Fruit fly (Drosophila melanogaster): Measurements from ENCODE around the gene CG17375.
A peak's percentile ranks its signal among the peaks of the same experiment; 100 is the strongest.

The CG17375 gene

DNA sequence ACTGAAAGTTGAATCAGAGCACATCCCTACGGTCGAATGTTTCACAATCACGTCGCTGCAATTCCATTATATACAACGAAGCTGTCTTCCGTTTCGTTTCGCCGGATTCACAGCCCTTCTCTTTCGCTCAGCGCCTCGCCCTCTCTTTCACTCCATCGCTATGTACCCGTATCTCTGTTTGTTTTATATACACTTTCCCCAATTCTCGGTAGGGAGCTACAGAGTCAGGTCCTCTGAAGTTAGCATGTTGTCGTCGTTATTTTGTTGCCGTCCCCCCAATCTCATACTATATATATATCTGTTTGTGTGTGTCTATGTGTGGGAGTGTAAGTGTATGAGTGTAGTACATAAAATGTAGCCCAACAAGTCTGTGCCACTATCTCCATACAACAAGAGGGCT lies 30.5 kb upstream of the CG17375 start:
- TF ChIP-seq tj (GFP tag; optimal IDR thresholded peaks at IDR 0.05) (no peak), toe (GFP tag; optimal IDR thresholded peaks at IDR 0.05) (no peak), cnc (optimal IDR thresholded peaks at IDR 0.05) (no peak), cic (GFP tag; optimal IDR thresholded peaks at IDR 0.05) (no peak), bab1 (GFP tag; optimal IDR thresholded peaks at IDR 0.05) (no peak), Crg-1 (GFP tag; optimal IDR thresholded peaks at IDR 0.05) (no peak)

DNA sequence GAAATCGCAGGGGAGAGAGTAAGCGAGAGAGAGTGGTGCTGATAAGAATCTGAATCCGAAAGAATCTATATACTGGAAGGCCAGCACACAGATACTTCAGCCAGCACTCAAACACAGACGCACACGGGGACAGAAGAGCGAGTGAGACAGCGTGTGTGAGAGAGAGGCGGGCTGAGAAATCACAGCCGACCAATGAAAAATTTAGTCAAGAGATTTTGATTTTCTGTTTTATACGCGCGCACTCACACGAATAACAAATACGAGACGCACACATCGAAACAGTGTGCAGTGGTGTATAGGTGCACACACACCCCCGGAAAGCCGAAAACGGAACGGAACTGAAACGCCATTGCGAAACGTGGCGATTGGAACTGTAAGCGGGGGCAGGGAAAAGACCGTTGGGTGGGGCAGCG lies 28.1 kb upstream of the CG17375 start:
- peak; percentile 21 for TF ChIP-seq pad (GFP tag; optimal IDR thresholded peaks at IDR 0.05)
- TF ChIP-seq CG1620 (GFP tag; optimal IDR thresholded peaks at IDR 0.05) = no peak

dm6 chr2L:6830264-6830729 lies 24.7 kb upstream of the CG17375 start:
- no peak for TF ChIP-seq Hr96 (GFP tag; optimal IDR thresholded peaks at IDR 0.05)
- TF ChIP-seq tj (GFP tag; optimal IDR thresholded peaks at IDR 0.05) = no peak
- TF ChIP-seq CG7045 (GFP tag; optimal IDR thresholded peaks at IDR 0.05) = no peak
- TF ChIP-seq ovo (GFP tag; optimal IDR thresholded peaks at IDR 0.05) = no peak
- no peak for TF ChIP-seq cnc (optimal IDR thresholded peaks at IDR 0.05)
- TF ChIP-seq CG12768 (GFP tag; optimal IDR thresholded peaks at IDR 0.05) = no peak
- no peak for TF ChIP-seq CG5204 (GFP tag; optimal IDR thresholded peaks at IDR 0.05)

- no peak for TF ChIP-seq CG7045 (GFP tag; optimal IDR thresholded peaks at IDR 0.05)
- no peak for TF ChIP-seq CG12768 (GFP tag; optimal IDR thresholded peaks at IDR 0.05)
- no peak for TF ChIP-seq cnc (optimal IDR thresholded peaks at IDR 0.05)
- no peak for TF ChIP-seq cic (GFP tag; optimal IDR thresholded peaks at IDR 0.05)
These were observed 22.0 kb upstream of the CG17375 start for dm6 chr2L:6827558-6828122.

DNA sequence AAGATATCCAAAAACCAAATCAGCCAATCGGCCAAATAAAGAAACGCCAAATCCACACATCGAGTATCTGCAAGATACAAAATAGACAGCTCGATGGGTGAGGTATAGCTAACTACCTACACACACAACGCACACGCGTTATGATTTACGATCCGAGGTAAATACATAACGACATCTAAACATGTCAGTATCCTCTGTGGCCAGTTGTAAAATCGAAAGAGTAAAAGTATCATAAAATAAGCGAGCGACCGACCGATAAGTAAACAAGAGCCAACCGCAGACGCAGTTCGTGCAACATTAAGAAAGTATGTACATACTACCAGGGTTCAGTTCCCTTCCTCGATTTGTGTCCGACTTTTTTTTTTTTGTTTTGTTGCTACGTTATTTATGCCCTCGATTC lies 20.7 kb upstream of the CG17375 start:
- no peak for TF ChIP-seq Clk (GFP tag; optimal IDR thresholded peaks at IDR 0.05)
- no peak for TF ChIP-seq CG14711 (tag; optimal IDR thresholded peaks at IDR 0.05)
- no peak for TF ChIP-seq toe (GFP tag; optimal IDR thresholded peaks at IDR 0.05)
- no peak for TF ChIP-seq cnc (optimal IDR thresholded peaks at IDR 0.05)
- TF ChIP-seq CG1620 (GFP tag; optimal IDR thresholded peaks at IDR 0.05) = no peak
- no peak for TF ChIP-seq Crg-1 (GFP tag; optimal IDR thresholded peaks at IDR 0.05)

DNA sequence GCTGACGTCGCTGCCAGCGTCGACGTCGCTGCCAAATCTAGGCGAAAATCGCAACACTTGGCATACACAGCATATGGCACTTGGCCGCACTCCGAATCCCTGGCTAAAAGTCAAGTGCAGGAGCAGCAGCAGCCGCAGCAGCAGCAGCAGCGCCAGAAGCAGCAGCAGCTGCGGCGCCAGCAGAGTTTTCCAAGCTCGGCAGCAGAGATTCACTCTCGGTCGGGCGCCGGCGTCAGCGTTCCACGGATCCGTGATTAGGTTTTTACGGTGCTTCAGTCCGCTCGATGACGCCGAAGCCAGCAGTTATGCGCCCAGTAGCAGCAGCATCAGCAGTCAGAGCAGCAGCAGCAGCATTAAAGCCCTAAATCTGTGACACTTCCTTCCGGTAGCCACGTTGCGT lies 16.5 kb upstream of the CG17375 start:
- TF ChIP-seq CG12768 (GFP tag; optimal IDR thresholded peaks at IDR 0.05) = no peak
- no peak for TF ChIP-seq toe (GFP tag; optimal IDR thresholded peaks at IDR 0.05)
- no peak for TF ChIP-seq Crg-1 (GFP tag; optimal IDR thresholded peaks at IDR 0.05)
- TF ChIP-seq Mnt (GFP tag; optimal IDR thresholded peaks at IDR 0.05) = no peak
- TF ChIP-seq CG7045 (GFP tag; optimal IDR thresholded peaks at IDR 0.05) = no peak
- no peak for TF ChIP-seq cic (GFP tag; optimal IDR thresholded peaks at IDR 0.05)
- no peak for TF ChIP-seq CG33017 (tag; optimal IDR thresholded peaks at IDR 0.05)
- no peak for TF ChIP-seq kay (GFP tag; ENCODE audit: borderline replicate concordance)
- no peak for TF ChIP-seq cnc (optimal IDR thresholded peaks at IDR 0.05)
- no peak for TF ChIP-seq CG14711 (tag; optimal IDR thresholded peaks at IDR 0.05)
- TF ChIP-seq CG11617 (GFP tag; optimal IDR thresholded peaks at IDR 0.05) = no peak
- TF ChIP-seq ovo (GFP tag; optimal IDR thresholded peaks at IDR 0.05) = no peak
- TF ChIP-seq Hr96 (GFP tag; optimal IDR thresholded peaks at IDR 0.05) = no peak

dm6 chr2L:6821631-6822030 lies 16.0 kb upstream of the CG17375 start, which contains the start of gene sens-2:
Gene sens-2, plus strand, starts transcription at chr2L:6821934.
- TF ChIP-seq CG7101 (tag; optimal IDR thresholded peaks at IDR 0.05) (no peak), CG12768 (GFP tag; optimal IDR thresholded peaks at IDR 0.05) (no peak), kay (GFP tag; ENCODE audit: borderline replicate concordance) (no peak), cic (GFP tag; optimal IDR thresholded peaks at IDR 0.05) (no peak), toe (GFP tag; optimal IDR thresholded peaks at IDR 0.05) (no peak), CG14711 (tag; optimal IDR thresholded peaks at IDR 0.05) (no peak), Mnt (GFP tag; optimal IDR thresholded peaks at IDR 0.05) (no peak), pad (GFP tag; optimal IDR thresholded peaks at IDR 0.05) (no peak), CG5204 (GFP tag; optimal IDR thresholded peaks at IDR 0.05) (no peak)

DNA sequence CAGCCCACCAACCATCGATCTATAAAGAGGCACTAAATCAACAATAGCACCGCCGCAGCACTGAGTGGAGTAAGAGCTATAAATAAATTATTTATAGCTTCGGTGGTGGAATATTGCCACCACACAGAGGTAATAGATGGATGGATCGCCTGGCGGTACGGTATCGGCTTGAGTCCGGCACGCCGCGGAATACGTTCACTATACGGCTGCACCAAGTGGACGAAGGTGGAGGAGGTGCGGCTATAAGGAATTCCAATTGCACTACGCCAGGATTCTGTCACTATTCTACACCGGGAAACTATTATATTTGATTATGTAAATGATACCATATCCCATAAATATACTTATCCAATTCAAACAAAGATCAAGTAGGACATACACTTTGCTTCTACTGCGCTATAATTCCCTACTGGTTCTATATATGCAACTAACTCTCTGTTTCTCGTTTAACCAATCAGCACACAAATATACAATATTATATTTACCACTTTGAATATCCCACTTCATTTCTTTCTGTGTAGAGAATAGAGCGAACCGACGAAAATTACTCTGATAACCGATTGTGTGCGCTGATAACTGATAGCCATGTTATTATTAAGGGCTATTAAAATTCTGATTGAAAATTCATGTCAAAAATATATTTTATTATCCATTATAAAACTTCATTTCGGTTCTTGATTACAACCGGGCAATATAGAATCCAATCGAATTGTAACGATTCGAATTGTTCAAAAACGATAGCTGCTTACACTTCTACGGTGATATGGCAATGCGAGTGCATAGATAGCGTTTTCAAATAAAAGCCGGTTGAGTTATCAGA lies 13.8 kb upstream of the CG17375 start:
- no peak for TF ChIP-seq CG11617 (GFP tag; optimal IDR thresholded peaks at IDR 0.05)
- no peak for TF ChIP-seq CG7101 (tag; optimal IDR thresholded peaks at IDR 0.05)
- TF ChIP-seq CG14711 (tag; optimal IDR thresholded peaks at IDR 0.05) = no peak
- TF ChIP-seq CG33017 (tag; optimal IDR thresholded peaks at IDR 0.05) = peak; percentile 35
- no peak for TF ChIP-seq Clk (GFP tag; optimal IDR thresholded peaks at IDR 0.05)

Data from whole organism, adult.